Fruit fly (Drosophila melanogaster) whole organism, embryonic: ENCODE results near the gene CG5516.

Source experiments
- Antp ChIP-seq: fragments of 200-800 bp; sonication (Bioruptor generic); optimal IDR thresholded peaks from 3 replicates; lab custom pipeline; 2016; ENCODE audit warnings: missing biosample characterization, missing genetic modification characterization
- Awh ChIP-seq: fragments of 200-800 bp; sonication (Bioruptor generic); IDR thresholded peaks from 2 replicates; pipeline ENCODE4, ENCODE4 v1.3.6; 2022; ENCODE audit warnings: missing biosample characterization, missing genetic modification characterization
- Bgb ChIP-seq: fragments of 200-800 bp; sonication (Bioruptor generic); IDR thresholded peaks from 2 replicates; pipeline ENCODE4 v1.3.6; 2022; ENCODE audit warnings: missing biosample characterization, missing genetic modification characterization; ENCODE audit not compliant: partially characterized antibody
- C15 ChIP-seq: fragments of 200-800 bp; sonication (Bioruptor generic); IDR thresholded peaks from 3 replicates; pipeline ENCODE4 v1.3.6; 2022; ENCODE audit warnings: missing biosample characterization, missing genetic modification characterization
- CG10321 ChIP-seq: fragments of 200-800 bp; sonication (Bioruptor generic); IDR thresholded peaks from 2 replicates; pipeline ENCODE4 v1.3.6; 2022; ENCODE audit warnings: missing biosample characterization, missing genetic modification characterization
- CG10431 ChIP-seq: fragments of 200-800 bp; sonication (Bioruptor generic); optimal IDR thresholded peaks from 3 replicates; lab custom pipeline; 2018; ENCODE audit warnings: missing biosample characterization, mild to moderate bottlenecking, missing genetic modification characterization
- CG1233 ChIP-seq: fragments of 200-800 bp; sonication (Bioruptor generic); optimal IDR thresholded peaks from 4 replicates; lab custom pipeline; 2018; ENCODE audit warnings: missing biosample characterization, mild to moderate bottlenecking, missing genetic modification characterization
- CG13775 ChIP-seq: fragments of 200-800 bp; sonication (Bioruptor generic); optimal IDR thresholded peaks from 3 replicates; lab custom pipeline; 2017; ENCODE audit warnings: missing biosample characterization, mild to moderate bottlenecking, missing genetic modification characterization
- CG14014 ChIP-seq: fragments of 200-800 bp; sonication (Bioruptor generic); IDR thresholded peaks from 2 replicates; pipeline ENCODE4 v1.3.6; 2022; ENCODE audit warnings: missing biosample characterization, missing genetic modification characterization
- CG17359 ChIP-seq: fragments of 200-800 bp; sonication (Bioruptor generic); optimal IDR thresholded peaks from 3 replicates; lab custom pipeline; 2018; ENCODE audit warnings: missing biosample characterization, mild to moderate bottlenecking, missing genetic modification characterization, moderate library complexity
- CG17912 ChIP-seq: fragments of 200-800 bp; sonication (Bioruptor generic); optimal IDR thresholded peaks from 2 replicates; lab custom pipeline; 2018; ENCODE audit warnings: missing biosample characterization, mild to moderate bottlenecking, missing genetic modification characterization
- CG30431 ChIP-seq: fragments of 200-800 bp; sonication (Bioruptor generic); optimal IDR thresholded peaks from 2 replicates; lab custom pipeline; 2017; ENCODE audit warnings: missing biosample characterization, missing genetic modification characterization
- CG3065 ChIP-seq: fragments of 200-800 bp; sonication (Bioruptor generic); optimal IDR thresholded peaks from 2 replicates; lab custom pipeline; 2016; ENCODE audit warnings: missing biosample characterization, missing genetic modification characterization
- CG3281 ChIP-seq: fragments of 200-800 bp; sonication (Bioruptor generic); optimal IDR thresholded peaks from 3 replicates; lab custom pipeline; 2017; ENCODE audit warnings: missing biosample characterization, mild to moderate bottlenecking, missing genetic modification characterization
- CG3407 ChIP-seq: fragments of 200-800 bp; sonication (Bioruptor generic); optimal IDR thresholded peaks from 2 replicates; lab custom pipeline; 2018; ENCODE audit warnings: missing biosample characterization, mild to moderate bottlenecking, missing genetic modification characterization
- CG34422 ChIP-seq: fragments of 200-800 bp; sonication (Bioruptor generic); IDR thresholded peaks from 3 replicates; pipeline ENCODE4 v1.3.6; 2022; ENCODE audit warnings: missing biosample characterization, missing genetic modification characterization
- CG4617 ChIP-seq: fragments of 200-800 bp; sonication (Bioruptor generic); optimal IDR thresholded peaks from 3 replicates; lab custom pipeline; 2016; ENCODE audit warnings: missing biosample characterization, missing genetic modification characterization, borderline replicate concordance
- CG6254 ChIP-seq: fragments of 200-800 bp; sonication (Bioruptor generic); optimal IDR thresholded peaks from 3 replicates; lab custom pipeline; 2017; ENCODE audit warnings: mild to moderate bottlenecking, missing biosample characterization, missing genetic modification reagents, missing genetic modification characterization
- CG6765 ChIP-seq: fragments of 200-800 bp; sonication (Bioruptor generic); optimal IDR thresholded peaks from 3 replicates; lab custom pipeline; 2017; ENCODE audit warnings: missing biosample characterization, mild to moderate bottlenecking, missing genetic modification characterization
- CG6791 ChIP-seq: fragments of 200-800 bp; sonication (Bioruptor generic); IDR thresholded peaks from 3 replicates; pipeline ENCODE4 v1.3.6; 2022; ENCODE audit warnings: missing biosample characterization, missing genetic modification characterization; ENCODE audit not compliant: partially characterized antibody
- CG7372 ChIP-seq: fragments of 200-800 bp; sonication (Bioruptor generic); IDR thresholded peaks from 2 replicates; pipeline ENCODE4 v1.3.6; 2022; ENCODE audit warnings: missing biosample characterization, missing genetic modification characterization
- CG8765 ChIP-seq: fragments of 200-800 bp; sonication (Bioruptor generic); IDR thresholded peaks from 2 replicates; pipeline ENCODE4 v1.3.6; 2022; ENCODE audit warnings: missing biosample characterization, missing genetic modification characterization
- CkIIα-i1 ChIP-seq: fragments of 200-800 bp; sonication (Bioruptor generic); IDR thresholded peaks from 2 replicates; pipeline ENCODE4 v1.3.6; 2022; ENCODE audit warnings: missing biosample characterization, missing genetic modification characterization
- CoRest ChIP-seq: fragments of 200-800 bp; sonication (Bioruptor generic); optimal IDR thresholded peaks from 3 replicates; lab custom pipeline; 2018; ENCODE audit warnings: missing biosample characterization, mild to moderate bottlenecking, missing genetic modification characterization, moderate library complexity
- Ets97D ChIP-seq: fragments of 200-800 bp; sonication (Bioruptor generic); optimal IDR thresholded peaks from 3 replicates; lab custom pipeline; 2016; ENCODE audit warnings: missing biosample characterization, missing genetic modification characterization
- H2.0 ChIP-seq: fragments of 200-800 bp; sonication (Bioruptor generic); IDR thresholded peaks from 2 replicates; pipeline ENCODE4 v1.3.6; 2022; ENCODE audit warnings: missing biosample characterization, missing genetic modification characterization
- Hand ChIP-seq: fragments of 200-800 bp; sonication (Bioruptor generic); optimal IDR thresholded peaks from 2 replicates; lab custom pipeline; 2017; ENCODE audit warnings: mild to moderate bottlenecking, missing biosample characterization, missing genetic modification reagents, missing genetic modification characterization
- Kr ChIP-seq: fragments of 200-800 bp; sonication (Bioruptor generic); optimal IDR thresholded peaks from 2 replicates; lab custom pipeline; 2017; ENCODE audit warnings: missing biosample characterization, mild to moderate bottlenecking, missing genetic modification characterization
- Lpt ChIP-seq: fragments of >200 bp; optimal IDR thresholded peaks from 2 replicates; lab custom pipeline; 2018; ENCODE audit warnings: missing biosample characterization, missing genetic modification characterization
- MTF-1 ChIP-seq: fragments of 200-800 bp; sonication (Bioruptor generic); optimal IDR thresholded peaks from 2 replicates; lab custom pipeline; 2018; ENCODE audit warnings: missing biosample characterization, mild to moderate bottlenecking, missing genetic modification characterization, borderline replicate concordance
- Meics ChIP-seq: fragments of 200-800 bp; sonication (Bioruptor generic); optimal IDR thresholded peaks from 2 replicates; lab custom pipeline; 2017; ENCODE audit warnings: missing biosample characterization, mild to moderate bottlenecking, missing genetic modification characterization
- Myb ChIP-seq: fragments of 200-800 bp; sonication (Bioruptor generic); optimal IDR thresholded peaks from 2 replicates; lab custom pipeline; 2016; ENCODE audit warnings: missing biosample characterization, missing genetic modification characterization
- NfI ChIP-seq: fragments of 200-800 bp; sonication (Bioruptor generic); optimal IDR thresholded peaks from 3 replicates; lab custom pipeline; 2018; ENCODE audit warnings: missing biosample characterization, mild to moderate bottlenecking, missing genetic modification characterization, moderate library complexity
- Six4 ChIP-seq: fragments of 200-800 bp; sonication (Bioruptor generic); optimal IDR thresholded peaks from 2 replicates; lab custom pipeline; 2016; ENCODE audit warnings: missing biosample characterization, missing genetic modification characterization
- Sox100B ChIP-seq: fragments of 200-800 bp; sonication (Bioruptor generic); optimal IDR thresholded peaks from 3 replicates; lab custom pipeline; 2018; ENCODE audit warnings: missing biosample characterization, mild to moderate bottlenecking, missing genetic modification characterization
- Stat92E ChIP-seq, 3 experiments: fragments of >200 bp in 2 of 3; fragments of 200-800 bp in 1 of 3; sonication (Bioruptor generic) in 1 of 3; optimal IDR thresholded peaks; 2 replicates each; lab custom pipeline; 2017 to 2019; ENCODE audit warnings: missing biosample characterization in 3 of 3, missing genetic modification characterization in 3 of 3, mild to moderate bottlenecking in 1 of 3, moderate library complexity in 1 of 3
- Xbp1 ChIP-seq: fragments of 200-800 bp; sonication (Bioruptor generic); optimal IDR thresholded peaks from 3 replicates; lab custom pipeline; 2016; ENCODE audit warnings: missing biosample characterization, mild to moderate bottlenecking, missing genetic modification characterization
- cad ChIP-seq: fragments of >200 bp; optimal IDR thresholded peaks from 2 replicates; lab custom pipeline; 2017; ENCODE audit warnings: missing biosample characterization, missing genetic modification characterization
- cas ChIP-seq: fragments of 200-800 bp; sonication (Bioruptor generic); IDR thresholded peaks from 2 replicates; pipeline ENCODE4 v1.3.6; 2022; ENCODE audit warnings: missing biosample characterization, missing genetic modification characterization
- caup ChIP-seq: fragments of 200-800 bp; sonication (Bioruptor generic); optimal IDR thresholded peaks from 3 replicates; lab custom pipeline; 2017; ENCODE audit warnings: missing biosample characterization, mild to moderate bottlenecking, missing genetic modification characterization, moderate library complexity; ENCODE audit not compliant: severe bottlenecking
- crol ChIP-seq: fragments of 200-800 bp; sonication (Bioruptor generic); IDR thresholded peaks from 2 replicates; pipeline ENCODE4 v1.3.6; 2022; ENCODE audit warnings: missing biosample characterization, missing genetic modification characterization
- dati ChIP-seq: fragments of 200-800 bp; sonication (Bioruptor generic); IDR thresholded peaks from 2 replicates; pipeline ENCODE4 v1.3.6; 2022; ENCODE audit warnings: missing biosample characterization, missing genetic modification characterization
- dysf ChIP-seq: fragments of 200-800 bp; sonication (Bioruptor generic); IDR thresholded peaks from 3 replicates; pipeline ENCODE4 v1.3.6; 2022; ENCODE audit warnings: missing biosample characterization, missing genetic modification characterization
- gem ChIP-seq: fragments of 200-800 bp; sonication (Bioruptor generic); optimal IDR thresholded peaks from 2 replicates; lab custom pipeline; 2019; ENCODE audit warnings: missing biosample characterization, mild to moderate bottlenecking, missing genetic modification characterization, moderate library complexity
- her ChIP-seq: fragments of 200-800 bp; sonication (Bioruptor generic); optimal IDR thresholded peaks from 2 replicates; lab custom pipeline; 2016; ENCODE audit warnings: missing biosample characterization, missing genetic modification characterization
- lmd ChIP-seq: fragments of 200-800 bp; sonication (Bioruptor generic); IDR thresholded peaks from 2 replicates; pipeline ENCODE4 v1.3.6; 2022; ENCODE audit warnings: missing biosample characterization, missing genetic modification characterization
- so ChIP-seq: fragments of 200-800 bp; sonication (Bioruptor generic); IDR thresholded peaks from 3 replicates; pipeline ENCODE4 v1.3.6; 2022; ENCODE audit warnings: missing biosample characterization, missing genetic modification characterization
- stwl ChIP-seq: fragments of 200-800 bp; sonication (Bioruptor generic); optimal IDR thresholded peaks from 3 replicates; lab custom pipeline; 2018; ENCODE audit warnings: missing biosample characterization, mild to moderate bottlenecking, missing genetic modification characterization, moderate library complexity
- tx ChIP-seq: fragments of 200-800 bp; sonication (Bioruptor generic); optimal IDR thresholded peaks from 2 replicates; lab custom pipeline; 2016; ENCODE audit warnings: missing biosample characterization, missing genetic modification characterization
- vnd ChIP-seq: fragments of 200-800 bp; sonication (Bioruptor generic); IDR thresholded peaks from 3 replicates; pipeline ENCODE4 v1.3.6; 2022; ENCODE audit warnings: missing biosample characterization, missing genetic modification characterization; ENCODE audit not compliant: partially characterized antibody
- zen2 ChIP-seq: fragments of 200-800 bp; sonication (Bioruptor generic); IDR thresholded peaks from 3 replicates; pipeline ENCODE4 v1.3.6; 2022; ENCODE audit warnings: missing biosample characterization, missing genetic modification characterization; ENCODE audit not compliant: partially characterized antibody

Gene CG5516

DNA sequence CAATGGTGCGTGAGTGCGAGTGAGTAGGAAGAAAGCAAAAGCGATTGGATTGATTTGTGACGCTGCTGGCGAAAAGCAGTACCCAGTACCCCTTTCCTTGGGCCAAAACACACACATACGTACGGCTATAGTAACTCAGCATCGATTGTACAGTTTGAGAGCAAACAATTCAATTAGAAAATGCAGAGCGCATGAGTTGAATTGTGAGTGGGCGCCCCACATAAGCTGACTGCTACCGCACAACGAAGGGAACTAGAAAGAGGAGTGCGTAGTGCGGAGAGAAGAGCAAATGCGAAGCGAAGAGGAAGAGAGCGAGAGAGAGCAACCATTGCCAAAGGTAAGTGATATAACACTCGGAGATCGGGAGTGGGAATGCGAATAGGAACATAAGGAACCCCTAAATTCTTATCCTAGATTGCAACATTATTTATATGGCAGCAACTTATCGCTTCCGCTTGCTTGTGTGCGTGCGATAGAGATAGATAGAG lies 9.8 kb downstream of the CG5516 start (continued):
- TF ChIP-seq CG6765, result no peak
- no peak for TF ChIP-seq Awh
- no peak for TF ChIP-seq NfI
- TF ChIP-seq Xbp1 (GFP tag; lab: Kevin White, UChicago), result no peak
- TF ChIP-seq CG17359, result no peak
- TF ChIP-seq dysf (GFP tag; lab: Robert Waterston, UW), result no peak
- TF ChIP-seq CG30431 (GFP tag; lab: Kevin White, UChicago), result no peak
- TF ChIP-seq Lpt (GFP tag; lab: Kevin White, UChicago), result no peak
- no peak for TF ChIP-seq Sox100B (GFP tag; lab: Kevin White, UChicago)
- no peak for TF ChIP-seq CG3281 (GFP tag; lab: Kevin White, UChicago)
- no peak for TF ChIP-seq Bgb (GFP tag; lab: Robert Waterston, UW)
- TF ChIP-seq crol (GFP tag; lab: Robert Waterston, UW), result no peak
- no peak for TF ChIP-seq CG6791 (GFP tag; lab: Robert Waterston, UW)
- TF ChIP-seq CkIIα-i1 (GFP tag; lab: Robert Waterston, UW), result no peak
- TF ChIP-seq cad (GFP tag; lab: Kevin White, UChicago), result no peak
- TF ChIP-seq so (GFP tag; lab: Robert Waterston, UW), result no peak
- TF ChIP-seq CG10321, result no peak
- TF ChIP-seq Myb (GFP tag; lab: Kevin White, UChicago), result no peak
- no peak for TF ChIP-seq dati
- no peak for TF ChIP-seq Stat92E (GFP tag; optimal IDR thresholded peaks at IDR 0.05; lab: Kevin White, UChicago)
- no peak for TF ChIP-seq tx (GFP tag; lab: Kevin White, UChicago)
- no peak for TF ChIP-seq Antp (GFP tag; lab: Kevin White, UChicago)
- TF ChIP-seq CG13775 (GFP tag; lab: Kevin White, UChicago), result no peak
- no peak for TF ChIP-seq Ets97D (GFP tag; lab: Kevin White, UChicago)
- no peak for TF ChIP-seq CG1233
- peak; percentile 32 for TF ChIP-seq CG10431
- TF ChIP-seq CG3065, result no peak
- no peak for TF ChIP-seq vnd (GFP tag; lab: Robert Waterston, UW)
- no peak for TF ChIP-seq H2.0 (GFP tag; lab: Robert Waterston, UW)
- TF ChIP-seq CG4617, result peak; percentile 98
- no peak for TF ChIP-seq CG8765 (GFP tag; lab: Robert Waterston, UW)
- TF ChIP-seq CG3407 (GFP tag; lab: Kevin White, UChicago), result no peak
- no peak for TF ChIP-seq CG7372
- TF ChIP-seq CG6254, result no peak
- no peak for TF ChIP-seq CoRest (tag; lab: Kevin White, UChicago)
- peak; percentile 47 for TF ChIP-seq stwl (tag; lab: Kevin White, UChicago)
- TF ChIP-seq cas (GFP tag; lab: Robert Waterston, UW), result no peak
- TF ChIP-seq caup, result no peak
- no peak for TF ChIP-seq CG34422
- no peak for TF ChIP-seq Six4 (GFP tag; lab: Kevin White, UChicago)
- TF ChIP-seq MTF-1 (GFP tag; lab: Kevin White, UChicago), result no peak
- TF ChIP-seq Hand (GFP tag; lab: Kevin White, UChicago), result no peak
- TF ChIP-seq CG14014 (GFP tag; lab: Robert Waterston, UW), result no peak
- peak; percentile 28 for TF ChIP-seq her (GFP tag; lab: Kevin White, UChicago)
- TF ChIP-seq lmd, result no peak
- TF ChIP-seq CG17912 (GFP tag; lab: Kevin White, UChicago), result no peak
- TF ChIP-seq Meics (GFP tag; lab: Kevin White, UChicago), result no peak
- no peak for TF ChIP-seq zen2 (GFP tag; lab: Robert Waterston, UW)
- TF ChIP-seq Kr (GFP tag; lab: Kevin White, UChicago), result peak; percentile 19
- no peak for TF ChIP-seq gem (tag; lab: Kevin White, UChicago)
- TF ChIP-seq C15, result no peak
